ENCODE assay signal across 2 worm cellular contexts in the genomic region with DNA sequence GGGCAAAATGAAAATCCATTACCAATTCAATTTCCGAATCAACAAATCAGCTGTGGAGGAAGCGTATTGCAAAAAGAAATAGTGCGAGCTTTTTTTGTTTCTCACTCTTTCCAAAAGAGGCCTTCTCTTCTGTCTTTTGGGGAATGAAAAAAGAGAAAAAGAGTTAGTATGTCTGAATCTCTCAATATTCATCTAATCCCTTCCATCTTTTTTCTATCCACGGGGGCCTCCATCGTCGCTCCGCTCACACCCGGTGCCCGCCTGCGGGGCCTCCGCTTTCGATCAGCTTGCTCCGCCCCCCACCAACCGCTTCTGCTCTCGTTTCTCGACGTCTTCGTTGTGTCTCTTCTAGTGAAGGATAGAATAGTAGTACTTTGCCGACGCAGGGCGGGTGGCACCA.
A peak's percentile ranks its signal among the peaks of the same experiment; 100 is the strongest.
TF ChIP-seq lines count a peak whose summit lies in the region.

No protein-coding gene starts in this region.

TF ChIP-seq in whole organism, L1 larva, 84 proteins besides CTCF, POLR2A, EP300 and RAD21 (continued from another document):
- peak; percentile 48 for TF ChIP-seq nhr-71 (tag; optimal IDR thresholded peaks at IDR 0.05; lab: Kevin White, UChicago)
- TF ChIP-seq ces-1 (GFP tag; optimal IDR thresholded peaks at IDR 0.05; lab: Kevin White, UChicago): no peak
- TF ChIP-seq mef-2 (tag; optimal IDR thresholded peaks at IDR 0.05; lab: Kevin White, UChicago): no peak
- TF ChIP-seq efl-3 (GFP tag; optimal IDR thresholded peaks at IDR 0.05; lab: Kevin White, UChicago): no peak
- TF ChIP-seq C16A3.4 (tag; optimal IDR thresholded peaks at IDR 0.05; lab: Kevin White, UChicago): no peak
- TF ChIP-seq lir-3 (tag; optimal IDR thresholded peaks at IDR 0.05; lab: Kevin White, UChicago; ENCODE audit: poor library complexity): no peak
- peak; percentile 86 for TF ChIP-seq lin-14 (GFP tag; optimal IDR thresholded peaks at IDR 0.05; lab: Kevin White, UChicago)
- no peak for TF ChIP-seq lin-39 (tag; optimal IDR thresholded peaks at IDR 0.05; lab: Kevin White, UChicago)
- TF ChIP-seq nhr-77 (tag; optimal IDR thresholded peaks at IDR 0.05; lab: Kevin White, UChicago): no peak
- peak; percentile 49 for TF ChIP-seq unc-86 (tag; optimal IDR thresholded peaks at IDR 0.05; lab: Kevin White, UChicago)
- TF ChIP-seq ets-5 (GFP tag; IDR thresholded peaks at IDR 0.05; lab: Robert Waterston, UW): no peak
- no peak for TF ChIP-seq nhr-11 (tag; optimal IDR thresholded peaks at IDR 0.05; lab: Kevin White, UChicago)
- TF ChIP-seq grh-1 (GFP tag; IDR thresholded peaks at IDR 0.05; lab: Robert Waterston, UW): no peak
- no peak for TF ChIP-seq Y116A8C.19 (tag; optimal IDR thresholded peaks at IDR 0.05; lab: Kevin White, UChicago; ENCODE audit: borderline replicate concordance)
- TF ChIP-seq sox-4 (tag; optimal IDR thresholded peaks at IDR 0.05; lab: Kevin White, UChicago): no peak
- no peak for TF ChIP-seq sptf-1 (tag; optimal IDR thresholded peaks at IDR 0.05; lab: Kevin White, UChicago)
- TF ChIP-seq mab-9 (GFP tag; IDR thresholded peaks at IDR 0.05; lab: Robert Waterston, UW): no peak

TF ChIP-seq in whole organism, L4 larva, 104 proteins besides CTCF, POLR2A, EP300 and RAD21 (continued from another document):
- TF ChIP-seq hif-1 (tag; optimal IDR thresholded peaks at IDR 0.05; lab: Kevin White, UChicago) (no peak), lir-3 (tag; optimal IDR thresholded peaks at IDR 0.05; lab: Kevin White, UChicago) (no peak), ztf-7 (tag; optimal IDR thresholded peaks at IDR 0.05; lab: Kevin White, UChicago) (no peak), unc-62 (GFP tag; optimal IDR thresholded peaks at IDR 0.05 in 1 of 2; lab: Kevin White, UChicago) (no peak), unc-62 (tag; optimal IDR thresholded peaks at IDR 0.05; lab: Kevin White, UChicago) (no peak), nhr-41 (GFP tag; IDR thresholded peaks at IDR 0.05; lab: Robert Waterston, UW) (no peak), ceh-20 (GFP tag; IDR thresholded peaks at IDR 0.05; lab: Robert Waterston, UW) (no peak), zip-2 (tag; optimal IDR thresholded peaks at IDR 0.05; lab: Kevin White, UChicago) (no peak), ZK337.2 (GFP tag; IDR thresholded peaks at IDR 0.05; lab: Robert Waterston, UW) (no peak), zfp-3 (GFP tag; conservative IDR thresholded peaks at IDR 0.05; lab: Robert Waterston, UW) (no peak), snpc-4 (tag; optimal IDR thresholded peaks at IDR 0.05; lab: Kevin White, UChicago) (no peak), lin-39 (tag; optimal IDR thresholded peaks at IDR 0.05; lab: Kevin White, UChicago) (no peak), Y75B8A.6 (GFP tag; IDR thresholded peaks at IDR 0.05; lab: Robert Waterston, UW) (no peak), ceh-32 (tag; optimal IDR thresholded peaks at IDR 0.05; lab: Kevin White, UChicago; ENCODE audit: poor library complexity) (no peak), mdl-1 (tag; optimal IDR thresholded peaks at IDR 0.05; lab: Kevin White, UChicago) (peak in 1 of 2 experiments; percentile 25), saeg-2 (GFP tag; IDR thresholded peaks at IDR 0.05; lab: Robert Waterston, UW) (no peak), cey-2 (tag; optimal IDR thresholded peaks at IDR 0.05; lab: Kevin White, UChicago; ENCODE audit: borderline replicate concordance, insufficient read depth) (no peak)
